Worm (Caenorhabditis elegans) whole organism, L1 larva: ENCODE results near the gene egl-23.
A peak's percentile ranks its signal among the peaks of the same experiment; 100 is the strongest.

Source experiments
- ces-1 ChIP-seq: fragments of 150-350 bp; optimal IDR thresholded peaks from 2 replicates; lab custom pipeline; 2014; ENCODE audit warnings: missing biosample characterization, missing genetic modification reagents, missing genetic modification characterization
- dpl-1 ChIP-seq, 3 experiments: fragments of 150-350 bp in 2 of 3; sonication (generic microtip) in 1 of 3; optimal IDR thresholded peaks; 2 replicates each; lab custom pipeline; 2014 to 2017; ENCODE audit warnings: missing biosample characterization in 3 of 3, missing genetic modification characterization in 3 of 3, missing genetic modification reagents in 3 of 3
- elt-3 ChIP-seq, 6 experiments: fragments of 150-350 bp in 1 of 6; sonication (generic microtip); optimal IDR thresholded peaks; 2 replicates each; lab custom pipeline; 2017 to 2018; ENCODE audit warnings: missing biosample characterization in 6 of 6, missing genetic modification characterization in 6 of 6, inconsistent platforms in 1 of 6
- mdl-1 ChIP-seq, 2 experiments: fragments of 150-350 bp; optimal IDR thresholded peaks; 2 replicates each; lab custom pipeline; 2014 to 2017; ENCODE audit warnings: missing biosample characterization in 2 of 2, missing genetic modification characterization in 2 of 2, inconsistent platforms in 1 of 2
- nhr-11 ChIP-seq: fragments of 150-350 bp; optimal IDR thresholded peaks from 2 replicates; lab custom pipeline; 2014; ENCODE audit warnings: missing biosample characterization, missing genetic modification characterization
- snpc-4 ChIP-seq: fragments of 150-350 bp; optimal IDR thresholded peaks from 2 replicates; lab custom pipeline; 2014; ENCODE audit warnings: missing biosample characterization, missing genetic modification characterization
- unc-62 ChIP-seq: fragments of 150-350 bp; optimal IDR thresholded peaks from 2 replicates; lab custom pipeline; 2014; ENCODE audit warnings: missing biosample characterization, missing genetic modification reagents, missing genetic modification characterization
- unc-86 ChIP-seq: sonication (generic microtip); optimal IDR thresholded peaks from 2 replicates; lab custom pipeline; 2016; ENCODE audit warnings: missing genetic modification characterization, missing compliant biosample characterization
- zag-1 ChIP-seq: fragments of 150-350 bp; optimal IDR thresholded peaks from 2 replicates; lab custom pipeline; 2014; ENCODE audit warnings: missing biosample characterization, missing genetic modification characterization

DNA sequence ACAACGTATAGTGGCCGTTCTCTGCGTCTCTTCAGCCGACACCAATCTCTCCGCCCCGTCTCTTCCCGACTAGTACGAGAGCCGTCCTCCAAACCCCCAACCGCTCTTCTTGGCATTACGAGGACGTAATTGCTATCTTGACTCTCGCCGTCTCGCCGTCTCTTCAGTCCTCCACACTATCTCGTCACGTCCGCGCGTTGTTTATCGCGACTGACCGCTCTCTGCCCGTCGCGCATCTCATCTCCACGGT is 44.5 kb downstream of the egl-23 start:
- TF ChIP-seq unc-86 (tag; lab: Kevin White, UChicago) (peak; percentile 36), unc-62 (GFP tag; lab: Kevin White, UChicago) (no peak), elt-3 (tag; optimal IDR thresholded peaks at IDR 0.05; lab: Kevin White, UChicago) (no peak), zag-1 (tag; lab: Kevin White, UChicago) (no peak), snpc-4 (tag; lab: Kevin White, UChicago) (no peak), dpl-1 (GFP tag; optimal IDR thresholded peaks at IDR 0.05; lab: Kevin White, UChicago) (no peak), ces-1 (no peak), mdl-1 (tag; optimal IDR thresholded peaks at IDR 0.05; lab: Kevin White, UChicago) (no peak), nhr-11 (no peak)
